Worm (Caenorhabditis elegans): Measurements from ENCODE around the gene C42D4.18.

DNA sequence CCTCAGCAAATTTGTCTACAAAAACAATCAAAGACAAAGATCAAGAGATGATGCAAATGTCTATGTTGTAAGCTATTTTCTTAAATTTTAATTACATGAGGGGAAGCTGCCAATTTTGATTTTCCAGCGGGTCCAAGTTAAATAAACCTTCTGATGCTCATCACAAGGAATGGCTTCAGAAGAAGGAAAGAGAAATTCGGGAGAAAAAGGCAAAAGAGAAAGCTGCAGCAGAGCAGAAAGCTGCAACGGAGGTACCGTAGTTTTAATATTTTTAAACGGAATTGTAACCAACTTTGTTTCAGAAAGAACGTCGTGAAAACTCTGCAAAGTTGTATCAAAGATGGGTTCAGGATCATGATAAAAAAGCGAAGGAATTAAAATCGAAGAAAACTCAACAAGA is 8.4 kb upstream of the C42D4.18 start:
- TF ChIP-seq saeg-2 (GFP tag; IDR thresholded peaks at IDR 0.05) (no peak), unc-62 (GFP tag; optimal IDR thresholded peaks at IDR 0.05 in 1 of 2) (no peak), unc-62 (tag; optimal IDR thresholded peaks at IDR 0.05) (no peak), daf-8 (GFP tag; IDR thresholded peaks at IDR 0.05) (no peak), ztf-11 (tag; optimal IDR thresholded peaks at IDR 0.05) (no peak), lin-15B (tag; optimal IDR thresholded peaks at IDR 0.05) (no peak), zfp-3 (GFP tag; conservative IDR thresholded peaks at IDR 0.05) (no peak), ama-1 (optimal IDR thresholded peaks at IDR 0.05) (no peak), tra-1 (GFP tag; IDR thresholded peaks at IDR 0.05) (no peak), mdl-1 (tag; optimal IDR thresholded peaks at IDR 0.05) (no peak), ceh-32 (tag; optimal IDR thresholded peaks at IDR 0.05; ENCODE audit: poor library complexity) (no peak)

All from whole organism, L4 larva.